Worm (Caenorhabditis elegans) whole organism, L2 larva: ENCODE measurements around the gene glt-4.

Source experiments
- F13H6.1 ChIP-seq: sonication (generic microtip); optimal IDR thresholded peaks from 2 replicates; lab custom pipeline; 2016; ENCODE audit warnings: missing genetic modification characterization, missing compliant biosample characterization
- Y55F3AM.14 ChIP-seq: fragments of 200-800 bp; sonication (Bioruptor generic); optimal IDR thresholded peaks from 2 replicates; lab custom pipeline; 2018; ENCODE audit warnings: mild to moderate bottlenecking, missing genetic modification characterization, missing compliant biosample characterization
- fos-1 ChIP-seq: fragments of 150-350 bp; optimal IDR thresholded peaks from 2 replicates; lab custom pipeline; 2014; ENCODE audit warnings: missing biosample characterization, missing genetic modification characterization
- skn-1 ChIP-seq: sonication (generic microtip); optimal IDR thresholded peaks from 2 replicates; lab custom pipeline; 2017; ENCODE audit warnings: missing biosample characterization, missing genetic modification characterization
- ztf-1 ChIP-seq: fragments of 200-800 bp; sonication (Bioruptor generic); conservative IDR thresholded peaks from 2 replicates; pipeline ENCODE4 v1.3.6; 2022; ENCODE audit warnings: missing genetic modification characterization, missing compliant biosample characterization
- ztf-11 ChIP-seq: sonication (generic microtip); optimal IDR thresholded peaks from 2 replicates; lab custom pipeline; 2017; ENCODE audit warnings: missing biosample characterization, missing genetic modification characterization

ce11 chrX:6360077-6360476, 43.1 kb upstream of the glt-4 start:
- no peak for TF ChIP-seq fos-1 (tag; lab: Kevin White, UChicago)
- no peak for TF ChIP-seq ztf-1
- TF ChIP-seq ztf-11, result no peak
- TF ChIP-seq Y55F3AM.14 (GFP tag; lab: Kevin White, UChicago), result no peak
- no peak for TF ChIP-seq skn-1 (tag; lab: Kevin White, UChicago)
- no peak for TF ChIP-seq F13H6.1
